Fruit fly (Drosophila melanogaster) whole organism, embryonic: ENCODE data around the gene CG13894.

Source experiments
- CG10431 ChIP-seq: fragments of 200-800 bp; sonication (Bioruptor generic); optimal IDR thresholded peaks from 3 replicates; lab custom pipeline; 2018; ENCODE audit warnings: missing biosample characterization, mild to moderate bottlenecking, missing genetic modification characterization
- CG10543 ChIP-seq: fragments of 200-800 bp; sonication (Bioruptor generic); optimal IDR thresholded peaks from 3 replicates; lab custom pipeline; 2017; ENCODE audit warnings: missing biosample characterization, mild to moderate bottlenecking, missing genetic modification characterization, moderate library complexity
- CG11247 ChIP-seq: fragments of 200-800 bp; sonication (Bioruptor generic); IDR thresholded peaks from 2 replicates; pipeline ENCODE4 v1.3.6; 2022; ENCODE audit warnings: missing biosample characterization, missing genetic modification characterization
- CG11723 ChIP-seq: fragments of 200-800 bp; sonication (Bioruptor generic); optimal IDR thresholded peaks from 2 replicates; lab custom pipeline; 2017; ENCODE audit warnings: missing biosample characterization, mild to moderate bottlenecking, missing genetic modification characterization
- CG12744 ChIP-seq: fragments of 200-800 bp; sonication (Bioruptor generic); optimal IDR thresholded peaks from 2 replicates; lab custom pipeline; 2016; ENCODE audit warnings: missing biosample characterization, missing genetic modification characterization
- CG12942 ChIP-seq: fragments of 200-800 bp; sonication (Bioruptor generic); optimal IDR thresholded peaks from 3 replicates; lab custom pipeline; 2016; ENCODE audit warnings: missing biosample characterization, missing genetic modification characterization
- CG13296 ChIP-seq: fragments of 200-800 bp; sonication (Bioruptor generic); optimal IDR thresholded peaks from 3 replicates; lab custom pipeline; 2018; ENCODE audit warnings: missing biosample characterization, mild to moderate bottlenecking, missing genetic modification characterization
- CG13775 ChIP-seq: fragments of 200-800 bp; sonication (Bioruptor generic); optimal IDR thresholded peaks from 3 replicates; lab custom pipeline; 2017; ENCODE audit warnings: missing biosample characterization, mild to moderate bottlenecking, missing genetic modification characterization
- CG14710 ChIP-seq: fragments of 200-800 bp; sonication (Bioruptor generic); optimal IDR thresholded peaks from 3 replicates; lab custom pipeline; 2019; ENCODE audit warnings: missing biosample characterization, mild to moderate bottlenecking, missing genetic modification characterization, moderate library complexity
- CG15011 ChIP-seq: fragments of 200-800 bp; sonication (Bioruptor generic); optimal IDR thresholded peaks from 3 replicates; lab custom pipeline; 2018; ENCODE audit warnings: missing biosample characterization, mild to moderate bottlenecking, missing genetic modification characterization
- CG1602 ChIP-seq: fragments of 200-800 bp; sonication (Bioruptor generic); optimal IDR thresholded peaks from 3 replicates; lab custom pipeline; 2016; ENCODE audit warnings: missing biosample characterization, missing genetic modification characterization
- CG16813 ChIP-seq: fragments of 200-800 bp; sonication (Bioruptor generic); IDR thresholded peaks from 3 replicates; pipeline ENCODE4 v1.3.6; 2022; ENCODE audit warnings: missing biosample characterization, missing genetic modification characterization; ENCODE audit not compliant: partially characterized antibody
- CG17568 ChIP-seq: fragments of 200-800 bp; sonication (Bioruptor generic); optimal IDR thresholded peaks from 2 replicates; lab custom pipeline; 2018; ENCODE audit warnings: missing biosample characterization, mild to moderate bottlenecking, missing genetic modification characterization, moderate library complexity
- CG2875 ChIP-seq: fragments of 200-800 bp; sonication (Bioruptor generic); optimal IDR thresholded peaks from 2 replicates; lab custom pipeline; 2017; ENCODE audit warnings: missing biosample characterization, mild to moderate bottlenecking, missing genetic modification characterization, missing genetic modification reagents
- CG31441 ChIP-seq: fragments of 200-800 bp; sonication (Bioruptor generic); IDR thresholded peaks from 2 replicates; pipeline ENCODE4 v1.3.6; 2022; ENCODE audit warnings: missing biosample characterization, missing genetic modification characterization
- CG5953 ChIP-seq: fragments of 200-800 bp; sonication (Bioruptor generic); IDR thresholded peaks from 2 replicates; pipeline ENCODE4 v1.3.6; 2022; ENCODE audit warnings: missing biosample characterization, missing genetic modification characterization
- CG6813 ChIP-seq: fragments of 200-800 bp; sonication (Bioruptor generic); optimal IDR thresholded peaks from 2 replicates; lab custom pipeline; 2017; ENCODE audit warnings: missing biosample characterization, missing genetic modification characterization, mild to moderate bottlenecking, moderate library complexity, missing genetic modification reagents
- CG8478 ChIP-seq: fragments of >200 bp; optimal IDR thresholded peaks from 2 replicates; lab custom pipeline; 2018
- CG8765 ChIP-seq: fragments of 200-800 bp; sonication (Bioruptor generic); IDR thresholded peaks from 2 replicates; pipeline ENCODE4 v1.3.6; 2022; ENCODE audit warnings: missing biosample characterization, missing genetic modification characterization
- CkIIα-i1 ChIP-seq: fragments of 200-800 bp; sonication (Bioruptor generic); IDR thresholded peaks from 2 replicates; pipeline ENCODE4 v1.3.6; 2022; ENCODE audit warnings: missing biosample characterization, missing genetic modification characterization
- D19A ChIP-seq: fragments of 200-800 bp; optimal IDR thresholded peaks from 3 replicates; lab custom pipeline; 2019; ENCODE audit warnings: missing biosample characterization, mild to moderate bottlenecking, missing genetic modification characterization, moderate library complexity
- Dek ChIP-seq: fragments of 200-800 bp; sonication (Bioruptor generic); optimal IDR thresholded peaks from 3 replicates; lab custom pipeline; 2019; ENCODE audit warnings: missing biosample characterization, mild to moderate bottlenecking, missing genetic modification characterization, moderate library complexity
- Dip3 ChIP-seq: fragments of 200-800 bp; sonication (Bioruptor generic); optimal IDR thresholded peaks from 3 replicates; lab custom pipeline; 2016; ENCODE audit warnings: missing biosample characterization, missing genetic modification characterization
- E2f1 ChIP-seq: fragments of 200-800 bp; sonication (Bioruptor generic); IDR thresholded peaks from 2 replicates; pipeline ENCODE4 v1.3.6; 2022; ENCODE audit warnings: missing biosample characterization, missing genetic modification characterization
- ERR ChIP-seq: fragments of 200-800 bp; sonication (Bioruptor generic); optimal IDR thresholded peaks from 2 replicates; lab custom pipeline; 2016; ENCODE audit warnings: missing biosample characterization, missing genetic modification characterization
- HLH3B ChIP-seq: fragments of 200-800 bp; sonication (Bioruptor generic); IDR thresholded peaks from 2 replicates; pipeline ENCODE4 v1.3.6; 2022; ENCODE audit warnings: missing biosample characterization, missing genetic modification characterization
- HLH54F ChIP-seq: fragments of 200-800 bp; sonication (Bioruptor generic); optimal IDR thresholded peaks from 3 replicates; lab custom pipeline; 2016; ENCODE audit warnings: missing biosample characterization, missing genetic modification characterization
- Hmr ChIP-seq: fragments of 200-800 bp; sonication (Bioruptor generic); optimal IDR thresholded peaks from 3 replicates; lab custom pipeline; 2017; ENCODE audit warnings: mild to moderate bottlenecking, missing biosample characterization, missing genetic modification reagents, missing genetic modification characterization
- Hr3 ChIP-seq: fragments of 200-800 bp; sonication (Bioruptor generic); optimal IDR thresholded peaks from 3 replicates; lab custom pipeline; 2016; ENCODE audit warnings: missing biosample characterization, missing genetic modification characterization
- Lim3 ChIP-seq: fragments of 200-800 bp; sonication (Bioruptor generic); IDR thresholded peaks from 2 replicates; pipeline ENCODE4 v1.3.6; 2022; ENCODE audit warnings: missing biosample characterization, missing genetic modification characterization
- NFAT ChIP-seq: fragments of 200-800 bp; sonication (Bioruptor generic); IDR thresholded peaks from 2 replicates; pipeline ENCODE4 v1.3.6; 2022; ENCODE audit warnings: missing biosample characterization, missing genetic modification characterization
- TFAM ChIP-seq: fragments of 200-800 bp; sonication (Bioruptor generic); optimal IDR thresholded peaks from 2 replicates; lab custom pipeline; 2017; ENCODE audit warnings: missing biosample characterization, missing genetic modification characterization, inconsistent platforms
- Xrp1 ChIP-seq: fragments of 200-800 bp; sonication (Bioruptor generic); IDR thresholded peaks from 2 replicates; pipeline ENCODE4 v1.3.6; 2022; ENCODE audit warnings: missing biosample characterization, missing genetic modification characterization
- btn ChIP-seq: fragments of 200-800 bp; sonication (Bioruptor generic); optimal IDR thresholded peaks from 2 replicates; lab custom pipeline; 2016; ENCODE audit warnings: missing biosample characterization, missing genetic modification characterization
- chif ChIP-seq, 2 experiments: fragments of 200-800 bp; sonication (Bioruptor generic); optimal IDR thresholded peaks; 3 replicates each; lab custom pipeline; 2016; ENCODE audit warnings: missing biosample characterization in 2 of 2, missing genetic modification characterization in 2 of 2
- croc ChIP-seq: fragments of 200-800 bp; sonication (Bioruptor generic); conservative IDR thresholded peaks from 3 replicates; pipeline ENCODE4 v1.3.6; 2022; ENCODE audit warnings: missing biosample characterization, missing genetic modification characterization
- danr ChIP-seq: fragments of 200-800 bp; sonication (Bioruptor generic); IDR thresholded peaks from 2 replicates; pipeline ENCODE4 v1.3.6; 2022; ENCODE audit warnings: missing biosample characterization, missing genetic modification characterization
- dysf ChIP-seq: fragments of 200-800 bp; sonication (Bioruptor generic); IDR thresholded peaks from 3 replicates; pipeline ENCODE4 v1.3.6; 2022; ENCODE audit warnings: missing biosample characterization, missing genetic modification characterization
- kay ChIP-seq: fragments of 200-800 bp; sonication (Bioruptor generic); optimal IDR thresholded peaks from 2 replicates; lab custom pipeline; 2016; ENCODE audit warnings: missing biosample characterization, missing genetic modification characterization
- klu ChIP-seq: fragments of 200-800 bp; sonication (Bioruptor generic); IDR thresholded peaks from 2 replicates; pipeline ENCODE4 v1.3.6; 2022; ENCODE audit warnings: missing biosample characterization, missing genetic modification characterization
- kni ChIP-seq: fragments of 200-800 bp; sonication (Bioruptor generic); optimal IDR thresholded peaks from 3 replicates; lab custom pipeline; 2017; ENCODE audit warnings: mild to moderate bottlenecking, missing biosample characterization, missing genetic modification reagents, missing genetic modification characterization
- onecut ChIP-seq: fragments of 200-800 bp; sonication (Bioruptor generic); IDR thresholded peaks from 2 replicates; pipeline ENCODE4 v1.3.6; 2022; ENCODE audit warnings: missing biosample characterization, missing genetic modification characterization
- pb ChIP-seq: fragments of 200-800 bp; sonication (Bioruptor generic); optimal IDR thresholded peaks from 3 replicates; lab custom pipeline; 2016; ENCODE audit warnings: missing biosample characterization, missing genetic modification characterization
- sob ChIP-seq: fragments of 200-800 bp; sonication (Bioruptor generic); IDR thresholded peaks from 2 replicates; pipeline ENCODE4 v1.3.6; 2022; ENCODE audit warnings: missing biosample characterization, missing genetic modification characterization
- sqz ChIP-seq: fragments of 200-800 bp; sonication (Bioruptor generic); optimal IDR thresholded peaks from 3 replicates; lab custom pipeline; 2018; ENCODE audit warnings: missing biosample characterization, mild to moderate bottlenecking, missing genetic modification characterization
- stc ChIP-seq: fragments of 200-800 bp; sonication (Bioruptor generic); IDR thresholded peaks from 2 replicates; pipeline ENCODE4 v1.3.6; 2022; ENCODE audit warnings: missing biosample characterization, missing genetic modification characterization
- trem ChIP-seq: fragments of 200-800 bp; optimal IDR thresholded peaks from 3 replicates; lab custom pipeline; 2019; ENCODE audit warnings: missing biosample characterization, mild to moderate bottlenecking, missing genetic modification characterization, moderate library complexity
- trh ChIP-seq: fragments of 200-800 bp; sonication (Bioruptor generic); optimal IDR thresholded peaks from 2 replicates; lab custom pipeline; 2016; ENCODE audit warnings: missing biosample characterization, missing genetic modification characterization
- wdn ChIP-seq: fragments of 200-800 bp; sonication (Bioruptor generic); IDR thresholded peaks from 2 replicates; pipeline ENCODE4 v1.3.6; 2022; ENCODE audit warnings: missing biosample characterization, missing genetic modification characterization
- wor ChIP-seq: fragments of 200-800 bp; sonication (Bioruptor generic); IDR thresholded peaks from 2 replicates; pipeline ENCODE4 v1.3.6; 2022; ENCODE audit warnings: missing biosample characterization, missing genetic modification characterization

Gene CG13894

dm6 chr3L:724518-725341 lies 25.8 kb upstream of the CG13894 start:
- TF ChIP-seq wor (GFP tag; lab: Robert Waterston, UW) (peak; percentile 82), HLH3B (GFP tag; lab: Robert Waterston, UW) (peak; percentile 91), CG14710 (peak; percentile 97), Dek (tag; lab: Kevin White, UChicago) (peak; percentile 53), CG13775 (GFP tag; lab: Kevin White, UChicago) (peak; percentile 92), CG10431 (GFP tag; lab: Kevin White, UChicago) (peak; percentile 89), D19A (tag; lab: Kevin White, UChicago) (peak; percentile 93), CG1602 (GFP tag; lab: Kevin White, UChicago) (peak; percentile 95), HLH54F (GFP tag; lab: Kevin White, UChicago) (peak; percentile 68), trh (peak; percentile 89), wdn (GFP tag; lab: Robert Waterston, UW) (peak; percentile 69; the same call in 1 of the 2 replicates), CG10543 (peak; percentile 54), stc (GFP tag; lab: Robert Waterston, UW) (peak; percentile 91), Dip3 (GFP tag; lab: Kevin White, UChicago) (peak; percentile 26), onecut (GFP tag; lab: Robert Waterston, UW) (peak; percentile 92), CG8478 (lab: Kevin White, UChicago) (no peak), klu (GFP tag; lab: Robert Waterston, UW) (peak; percentile 49; the same call in 1 of the 2 replicates), sqz (GFP tag; lab: Kevin White, UChicago) (peak; percentile 92), E2f1 (peak; percentile 93), CG8765 (peak; percentile 96), CG17568 (GFP tag; lab: Kevin White, UChicago) (peak; percentile 88), btn (GFP tag; lab: Kevin White, UChicago) (peak; percentile 93), Hmr (GFP tag; lab: Kevin White, UChicago) (peak; percentile 76), pb (peak; percentile 75), NFAT (GFP tag; lab: Robert Waterston, UW) (peak; percentile 35; the same call in 1 of the 2 replicates), CG2875 (GFP tag; lab: Kevin White, UChicago) (peak; percentile 98), CG6813 (peak; percentile 93), Hr3 (GFP tag; lab: Kevin White, UChicago) (peak; percentile 88), sob (GFP tag; lab: Robert Waterston, UW) (peak; percentile 89), CG13296 (no peak), CkIIα-i1 (GFP tag; lab: Robert Waterston, UW) (peak; percentile 45; the same call in 1 of the 2 replicates), CG11247 (GFP tag; lab: Robert Waterston, UW) (peak; percentile 86), CG12942 (GFP tag; lab: Kevin White, UChicago) (peak; percentile 82), CG5953 (peak; percentile 82), Lim3 (GFP tag; lab: Robert Waterston, UW) (peak; percentile 69; the same call in 1 of the 2 replicates), chif (GFP tag; optimal IDR thresholded peaks at IDR 0.05; lab: Kevin White, UChicago) (peak; percentile 95 to 96), kay (GFP tag; lab: Kevin White, UChicago) (peak; percentile 89), CG11723 (GFP tag; lab: Kevin White, UChicago) (peak; percentile 85), CG15011 (GFP tag; lab: Kevin White, UChicago) (peak; percentile 81), CG12744 (GFP tag; lab: Kevin White, UChicago) (peak; percentile 81), TFAM (peak; percentile 84), kni (GFP tag; lab: Kevin White, UChicago) (peak; percentile 91), Xrp1 (GFP tag; lab: Robert Waterston, UW) (peak; percentile 99), trem (tag; lab: Kevin White, UChicago) (peak; percentile 94), ERR (GFP tag; lab: Kevin White, UChicago) (peak; percentile 75), danr (peak; percentile 87), croc (GFP tag; lab: Robert Waterston, UW) (peak; percentile 96), CG31441 (GFP tag; lab: Robert Waterston, UW) (peak; percentile 98), CG16813 (GFP tag; lab: Robert Waterston, UW) (no peak), dysf (GFP tag; lab: Robert Waterston, UW) (peak; percentile 87)
